Worm (Caenorhabditis elegans) whole organism, late embryonic: ENCODE results near the gene R05G9R.1.

Experiments used
- T23F11.4 ChIP-seq: fragments of 200-800 bp; sonication (Bioruptor generic); optimal IDR thresholded peaks from 2 replicates; lab custom pipeline; 2018; ENCODE audit warnings: mild to moderate bottlenecking, missing genetic modification characterization, missing compliant biosample characterization
- ahr-1 ChIP-seq: sonication (generic microtip); optimal IDR thresholded peaks from 2 replicates; lab custom pipeline; 2016; ENCODE audit warnings: missing genetic modification characterization, missing compliant biosample characterization
- ama-1 ChIP-seq: fragments of 150-350 bp; optimal IDR thresholded peaks from 2 replicates; lab custom pipeline; 2014
- ceh-18 ChIP-seq: sonication (generic microtip); optimal IDR thresholded peaks from 2 replicates; lab custom pipeline; 2016; ENCODE audit warnings: missing genetic modification characterization, missing compliant biosample characterization
- ceh-48 ChIP-seq: sonication (generic microtip); optimal IDR thresholded peaks from 2 replicates; lab custom pipeline; 2016; ENCODE audit warnings: missing genetic modification characterization, inconsistent platforms, missing compliant biosample characterization
- ceh-9 ChIP-seq: sonication (generic microtip); optimal IDR thresholded peaks from 2 replicates; lab custom pipeline; 2016; ENCODE audit warnings: mild to moderate bottlenecking, missing genetic modification characterization, inconsistent platforms, missing compliant biosample characterization
- elt-2 ChIP-seq: sonication (generic microtip); optimal IDR thresholded peaks from 2 replicates; lab custom pipeline; 2016; ENCODE audit warnings: missing genetic modification reagents, missing genetic modification characterization, missing compliant biosample characterization
- hlh-15 ChIP-seq: sonication (generic microtip); optimal IDR thresholded peaks from 2 replicates; lab custom pipeline; 2016; ENCODE audit warnings: missing genetic modification characterization, missing compliant biosample characterization
- rnt-1 ChIP-seq: sonication (generic microtip); optimal IDR thresholded peaks from 2 replicates; lab custom pipeline; 2016; ENCODE audit warnings: missing genetic modification characterization, missing compliant biosample characterization
- sox-2 ChIP-seq: fragments of 200-800 bp; sonication (Bioruptor generic); IDR thresholded peaks from 2 replicates; pipeline ENCODE4 v1.3.6; 2022; ENCODE audit warnings: missing genetic modification reagents, missing genetic modification characterization, missing compliant biosample characterization
- ttx-3 ChIP-seq: sonication (generic microtip); optimal IDR thresholded peaks from 2 replicates; lab custom pipeline; 2016; ENCODE audit warnings: missing genetic modification reagents, missing genetic modification characterization, missing compliant biosample characterization
- unc-86 ChIP-seq: sonication (generic microtip); optimal IDR thresholded peaks from 2 replicates; lab custom pipeline; 2016; ENCODE audit warnings: missing genetic modification characterization, missing compliant biosample characterization

DNA sequence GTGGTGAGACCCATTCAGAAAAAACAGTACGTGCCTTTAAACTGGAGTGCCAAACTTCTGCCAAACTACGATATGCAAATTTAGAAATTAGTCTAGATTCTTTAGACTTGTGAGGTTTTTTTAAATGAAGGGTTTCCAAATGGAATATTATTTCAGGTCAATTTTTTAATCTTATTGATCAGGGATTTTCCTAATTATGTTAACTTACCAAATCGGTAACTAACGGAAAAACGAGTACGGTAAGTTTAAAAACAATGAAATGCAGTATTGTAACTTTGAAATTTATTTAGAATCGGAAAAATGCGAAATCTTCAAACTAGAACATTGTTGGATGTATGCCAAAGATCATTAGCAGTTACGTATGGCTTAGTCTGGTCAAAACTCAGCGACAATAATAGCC lies 2.5 kb upstream of the R05G9R.1 start, which contains the start of gene C56E6.7:
- TF ChIP-seq sox-2, result no peak
- TF ChIP-seq T23F11.4, result no peak
- no peak for TF ChIP-seq hlh-15 (tag; lab: Kevin White, UChicago)
- no peak for TF ChIP-seq rnt-1 (tag; lab: Kevin White, UChicago)
- TF ChIP-seq ceh-9, result no peak
- no peak for TF ChIP-seq unc-86
- no peak for TF ChIP-seq ahr-1 (tag; lab: Kevin White, UChicago)
- TF ChIP-seq ceh-48 (tag; lab: Kevin White, UChicago), result no peak
- TF ChIP-seq ama-1, result no peak
- TF ChIP-seq ceh-18, result no peak
- TF ChIP-seq ttx-3 (tag; lab: Kevin White, UChicago), result no peak
- TF ChIP-seq elt-2 (tag; lab: Kevin White, UChicago), result no peak
